Worm (Caenorhabditis elegans): Measurements from ENCODE around the gene lsm-1.

- TF ChIP-seq hnd-1 (tag; optimal IDR thresholded peaks at IDR 0.05) (no peak), hmg-4 (GFP tag; optimal IDR thresholded peaks at IDR 0.05) (no peak), B0310.2 (tag; optimal IDR thresholded peaks at IDR 0.05) (no peak), ama-1 (optimal IDR thresholded peaks at IDR 0.05) (no peak), ets-7 (tag; optimal IDR thresholded peaks at IDR 0.05) (no peak), pes-1 (GFP tag; IDR thresholded peaks at IDR 0.05) (no peak)
These were observed 32.3 kb upstream of the lsm-1 start for ce11 chrII:11094431-11094830.

All from whole organism, early embryonic.